Worm (Caenorhabditis elegans): ENCODE measurements around the gene asp-5.

Gene asp-5

DNA sequence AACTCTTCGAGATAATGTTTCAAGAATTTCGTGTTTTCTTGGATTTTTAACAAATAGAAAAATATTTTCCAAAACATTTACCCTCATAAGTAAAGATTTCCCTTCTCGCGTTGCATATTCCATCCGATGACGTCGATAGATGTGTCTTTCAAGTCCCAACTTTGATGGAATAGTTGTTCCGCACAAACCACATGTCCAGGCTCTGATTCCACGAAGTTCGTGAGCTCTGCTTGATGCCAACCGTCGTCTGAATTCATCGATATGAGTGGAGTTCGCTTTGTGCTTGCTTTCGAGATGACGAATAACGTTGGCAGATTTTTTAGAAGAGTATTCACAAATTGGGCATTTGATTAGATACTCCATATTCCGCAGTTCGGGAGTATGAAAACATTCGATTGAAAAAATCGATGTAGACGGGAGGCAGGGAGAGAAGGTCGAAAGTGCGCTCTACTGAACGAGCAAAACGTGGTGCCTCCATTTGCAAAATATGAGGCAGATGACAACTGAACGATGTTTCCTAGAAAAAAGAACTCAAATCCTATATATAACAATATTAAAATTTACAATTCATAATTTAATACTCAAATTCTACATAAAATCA is 28.9 kb downstream of the asp-5 start, which contains the start of gene W02D7.6:
W02D7.6 (minus strand) TSS at position 573 of the 601 bp plus-strand sequence.
- TF ChIP-seq dpl-1 (GFP tag; optimal IDR thresholded peaks at IDR 0.05) (peak; percentile 31), ces-1 (GFP tag; optimal IDR thresholded peaks at IDR 0.05) (no peak), nhr-77 (tag; optimal IDR thresholded peaks at IDR 0.05) (no peak), zip-2 (tag; optimal IDR thresholded peaks at IDR 0.05) (no peak), ceh-62 (tag; optimal IDR thresholded peaks at IDR 0.05) (no peak), ztf-7 (tag; optimal IDR thresholded peaks at IDR 0.05) (no peak), skn-1 (tag; optimal IDR thresholded peaks at IDR 0.05) (no peak), lir-3 (tag; optimal IDR thresholded peaks at IDR 0.05) (no peak), snpc-1.2 (GFP tag; IDR thresholded peaks at IDR 0.05) (no peak), fkh-10 (GFP tag; optimal IDR thresholded peaks at IDR 0.05) (no peak), lin-13 (GFP tag; optimal IDR thresholded peaks at IDR 0.05) (no peak), arid-1 (GFP tag; conservative IDR thresholded peaks at IDR 0.05) (no peak), lin-39 (tag; optimal IDR thresholded peaks at IDR 0.05) (no peak), spr-3 (GFP tag; optimal IDR thresholded peaks at IDR 0.05) (no peak), ceh-28 (tag; optimal IDR thresholded peaks at IDR 0.05) (no peak), unc-62 (GFP tag; optimal IDR thresholded peaks at IDR 0.05 in 1 of 2) (no peak), unc-62 (tag; optimal IDR thresholded peaks at IDR 0.05) (no peak), nhr-41 (GFP tag; IDR thresholded peaks at IDR 0.05) (no peak), lim-7 (GFP tag; IDR thresholded peaks at IDR 0.05) (no peak), F49E8.2 (tag; optimal IDR thresholded peaks at IDR 0.05; ENCODE audit: borderline replicate concordance) (no peak), spr-1 (tag; optimal IDR thresholded peaks at IDR 0.05) (no peak), nhr-111 (GFP tag; optimal IDR thresholded peaks at IDR 0.05) (peak; percentile 7), unc-39 (tag; optimal IDR thresholded peaks at IDR 0.05) (no peak), dmd-9 (GFP tag; IDR thresholded peaks at IDR 0.05) (no peak), F10B5.3 (tag; optimal IDR thresholded peaks at IDR 0.05) (no peak), hif-1 (tag; optimal IDR thresholded peaks at IDR 0.05) (no peak), gei-8 (GFP tag; optimal IDR thresholded peaks at IDR 0.05) (no peak), attf-4 (tag; optimal IDR thresholded peaks at IDR 0.05) (no peak), jun-1 (tag; optimal IDR thresholded peaks at IDR 0.05) (no peak), T26A8.4 (GFP tag; IDR thresholded peaks at IDR 0.05) (no peak; the same call in 1 of the 2 replicates), pqm-1 (tag; optimal IDR thresholded peaks at IDR 0.05) (no peak), madf-9 (GFP tag; conservative IDR thresholded peaks at IDR 0.05) (no peak), ZK546.5 (tag; optimal IDR thresholded peaks at IDR 0.05) (no peak), rbr-2 (tag; optimal IDR thresholded peaks at IDR 0.05) (no peak), mdl-1 (tag; optimal IDR thresholded peaks at IDR 0.05) (peak in 1 of 2 experiments; percentile 17), ztf-11 (tag; optimal IDR thresholded peaks at IDR 0.05) (no peak), F26F4.8 (GFP tag; conservative IDR thresholded peaks at IDR 0.05) (no peak), T20F7.1 (GFP tag; optimal IDR thresholded peaks at IDR 0.05) (peak; percentile 75), pha-4 (GFP tag; IDR thresholded peaks at IDR 0.05) (no peak; the same call in 1 of the 2 replicates), pha-4 (tag; optimal IDR thresholded peaks at IDR 0.05) (no peak), D1046.2 (GFP tag; IDR thresholded peaks at IDR 0.05) (no peak), lsy-2 (tag; optimal IDR thresholded peaks at IDR 0.05) (peak in 1 of 2 experiments; percentile 30), F37D6.2 (tag; optimal IDR thresholded peaks at IDR 0.05) (no peak), lin-15B (tag; optimal IDR thresholded peaks at IDR 0.05) (no peak), dve-1 (tag; optimal IDR thresholded peaks at IDR 0.05; ENCODE audit: insufficient read depth) (peak; percentile 20), nhr-102 (tag; optimal IDR thresholded peaks at IDR 0.05) (peak; percentile 26), egl-43 (GFP tag; IDR thresholded peaks at IDR 0.05) (no peak), zag-1 (tag; optimal IDR thresholded peaks at IDR 0.05) (no peak), cey-2 (tag; optimal IDR thresholded peaks at IDR 0.05; ENCODE audit: borderline replicate concordance, insufficient read depth) (no peak), ama-1 (optimal IDR thresholded peaks at IDR 0.05) (peak; percentile 80), ceh-32 (tag; optimal IDR thresholded peaks at IDR 0.05; ENCODE audit: poor library complexity) (no peak), zip-11 (GFP tag; IDR thresholded peaks at IDR 0.05) (no peak)
